Worm (Caenorhabditis elegans): ENCODE data around the gene C03C10.5.

DNA sequence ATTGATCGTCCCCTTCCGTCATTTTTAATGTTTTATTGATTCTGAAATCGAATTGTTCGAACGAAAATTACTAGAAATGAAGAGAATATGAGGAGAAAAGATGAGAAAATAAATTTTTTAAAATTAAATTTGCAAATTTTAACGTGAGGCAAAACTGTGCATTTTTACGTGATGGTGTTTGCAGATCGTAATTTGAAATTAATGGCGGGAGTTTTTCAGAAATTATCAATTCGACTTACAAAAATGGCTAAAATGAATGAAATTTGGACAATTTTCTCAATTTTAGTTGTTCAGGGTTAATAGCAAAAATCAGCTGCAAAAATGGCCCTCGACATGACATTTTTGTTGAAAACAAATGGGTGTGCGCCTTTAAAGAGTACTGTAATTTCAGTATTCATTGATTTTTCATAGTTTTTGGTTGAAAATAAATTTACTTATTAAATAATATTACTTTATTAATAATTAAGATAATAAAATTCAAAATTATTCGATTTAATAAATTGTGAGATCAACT, 6.2 kb upstream of the C03C10.5 start, which contains the start of gene rei-1:
- no peak for TF ChIP-seq skn-1 (tag; optimal IDR thresholded peaks at IDR 0.05)
- TF ChIP-seq rbr-2 (tag; optimal IDR thresholded peaks at IDR 0.05): no peak
- TF ChIP-seq nhr-237 (tag; optimal IDR thresholded peaks at IDR 0.05): no peak
- no peak for TF ChIP-seq fkh-10 (GFP tag; optimal IDR thresholded peaks at IDR 0.05)
- no peak for TF ChIP-seq ceh-28 (tag; optimal IDR thresholded peaks at IDR 0.05)
- TF ChIP-seq unc-62 (GFP tag; optimal IDR thresholded peaks at IDR 0.05 in 1 of 2): no peak
- no peak for TF ChIP-seq unc-62 (tag; optimal IDR thresholded peaks at IDR 0.05)
- no peak for TF ChIP-seq F26F4.8 (GFP tag; conservative IDR thresholded peaks at IDR 0.05)

All from whole organism, L4 larva.